Worm (Caenorhabditis elegans) whole organism, mixed stage, embryonic: ENCODE measurements around the gene F47B7.3.

ENCODE experiments used
- M03D4.4 ChIP-seq: sonication (generic microtip); optimal IDR thresholded peaks from 2 replicates; lab custom pipeline; 2017; ENCODE audit warnings: mild to moderate bottlenecking, missing genetic modification characterization, missing compliant biosample characterization
- blmp-1 ChIP-seq: fragments of 150-350 bp; optimal IDR thresholded peaks from 2 replicates; lab custom pipeline; 2014; ENCODE audit warnings: missing biosample characterization, missing genetic modification characterization
- ces-1 ChIP-seq: fragments of 150-350 bp; optimal IDR thresholded peaks from 2 replicates; lab custom pipeline; 2014; ENCODE audit warnings: missing biosample characterization, missing genetic modification reagents, missing genetic modification characterization
- cnd-1 ChIP-seq: fragments of 200-800 bp; sonication (Bioruptor generic); optimal IDR thresholded peaks from 2 replicates; lab custom pipeline; 2018; ENCODE audit warnings: mild to moderate bottlenecking, missing genetic modification characterization, missing compliant biosample characterization
- drap-1 ChIP-seq: fragments of 200-800 bp; sonication (Bioruptor generic); optimal IDR thresholded peaks from 3 replicates; lab custom pipeline; 2018; ENCODE audit warnings: mild to moderate bottlenecking, missing genetic modification characterization, missing compliant biosample characterization
- elt-1 ChIP-seq: sonication (generic microtip); optimal IDR thresholded peaks from 2 replicates; lab custom pipeline; 2017; ENCODE audit warnings: missing genetic modification characterization, mild to moderate bottlenecking, missing compliant biosample characterization, antibody characterized with exemption, moderate library complexity, borderline replicate concordance; ENCODE audit not compliant: insufficient read depth
- elt-3 ChIP-seq: fragments of 150-350 bp; optimal IDR thresholded peaks from 2 replicates; lab custom pipeline; 2014; ENCODE audit warnings: missing biosample characterization, missing genetic modification characterization
- flh-1 ChIP-seq: fragments of 200-800 bp; sonication (Bioruptor generic); optimal IDR thresholded peaks from 2 replicates; lab custom pipeline; 2018; ENCODE audit warnings: mild to moderate bottlenecking, missing genetic modification characterization, moderate library complexity, missing compliant biosample characterization
- ham-2 ChIP-seq: fragments of 200-800 bp; sonication (Bioruptor generic); optimal IDR thresholded peaks from 2 replicates; lab custom pipeline; 2018; ENCODE audit warnings: mild to moderate bottlenecking, missing genetic modification characterization, missing compliant biosample characterization
- hlh-1 ChIP-seq: fragments of 150-350 bp; optimal IDR thresholded peaks from 2 replicates; lab custom pipeline; 2014; ENCODE audit warnings: missing biosample characterization, missing genetic modification reagents, missing genetic modification characterization
- lin-13 ChIP-seq: fragments of 150-350 bp; optimal IDR thresholded peaks from 2 replicates; lab custom pipeline; 2014; ENCODE audit warnings: missing biosample characterization, missing genetic modification characterization
- lin-32 ChIP-seq: fragments of 200-800 bp; sonication (Bioruptor generic); optimal IDR thresholded peaks from 2 replicates; lab custom pipeline; 2018; ENCODE audit warnings: mild to moderate bottlenecking, missing genetic modification characterization, missing compliant biosample characterization
- lsy-2 ChIP-seq: fragments of 150-350 bp; optimal IDR thresholded peaks from 2 replicates; lab custom pipeline; 2014; ENCODE audit warnings: missing biosample characterization, missing genetic modification characterization
- mab-5 ChIP-seq: fragments of 150-350 bp; optimal IDR thresholded peaks from 2 replicates; lab custom pipeline; 2014; ENCODE audit warnings: missing biosample characterization, missing genetic modification characterization
- mep-1 ChIP-seq: fragments of 150-350 bp; optimal IDR thresholded peaks from 2 replicates; lab custom pipeline; 2017; ENCODE audit warnings: missing biosample characterization, missing genetic modification reagents, missing genetic modification characterization, inconsistent platforms
- mls-2 ChIP-seq: sonication (generic microtip); optimal IDR thresholded peaks from 2 replicates; lab custom pipeline; 2016; ENCODE audit warnings: mild to moderate bottlenecking, missing genetic modification characterization, moderate library complexity, missing compliant biosample characterization
- nhr-2 ChIP-seq: fragments of 150-350 bp; optimal IDR thresholded peaks from 2 replicates; lab custom pipeline; 2014; ENCODE audit warnings: missing biosample characterization, missing genetic modification characterization
- nhr-237 ChIP-seq: fragments of 150-350 bp; optimal IDR thresholded peaks from 2 replicates; lab custom pipeline; 2014; ENCODE audit warnings: missing biosample characterization, missing genetic modification characterization
- nhr-76 ChIP-seq: sonication (generic microtip); optimal IDR thresholded peaks from 2 replicates; lab custom pipeline; 2017; ENCODE audit warnings: missing biosample characterization, missing genetic modification characterization
- pha-4 ChIP-seq: fragments of 150-350 bp; optimal IDR thresholded peaks from 2 replicates; lab custom pipeline; 2018; ENCODE audit warnings: missing biosample characterization, missing genetic modification reagents, missing genetic modification characterization
- sem-2 ChIP-seq: fragments of 200-800 bp; sonication (Bioruptor generic); optimal IDR thresholded peaks from 2 replicates; lab custom pipeline; 2018; ENCODE audit warnings: mild to moderate bottlenecking, missing genetic modification characterization, missing compliant biosample characterization
- snpc-4 ChIP-seq: fragments of 150-350 bp; optimal IDR thresholded peaks from 2 replicates; lab custom pipeline; 2014; ENCODE audit warnings: missing biosample characterization, missing genetic modification characterization
- sptf-1 ChIP-seq: sonication (generic microtip); optimal IDR thresholded peaks from 2 replicates; lab custom pipeline; 2017; ENCODE audit warnings: mild to moderate bottlenecking, missing genetic modification characterization, moderate library complexity, missing compliant biosample characterization
- tbx-8 ChIP-seq: fragments of 200-800 bp; sonication (Bioruptor generic); optimal IDR thresholded peaks from 2 replicates; lab custom pipeline; 2018; ENCODE audit warnings: mild to moderate bottlenecking, missing genetic modification characterization, moderate library complexity, missing compliant biosample characterization
- unc-120 ChIP-seq: sonication (generic microtip); optimal IDR thresholded peaks from 2 replicates; lab custom pipeline; 2017; ENCODE audit warnings: missing genetic modification characterization, missing compliant biosample characterization; ENCODE audit not compliant: poor library complexity, severe bottlenecking
- unc-39 ChIP-seq: fragments of 150-350 bp; optimal IDR thresholded peaks from 2 replicates; lab custom pipeline; 2014; ENCODE audit warnings: missing biosample characterization, missing genetic modification characterization
- unc-62 ChIP-seq: fragments of 150-350 bp; optimal IDR thresholded peaks from 2 replicates; lab custom pipeline; 2014; ENCODE audit warnings: missing biosample characterization, missing genetic modification reagents, missing genetic modification characterization
- zip-8 ChIP-seq: fragments of 150-350 bp; optimal IDR thresholded peaks from 2 replicates; lab custom pipeline; 2014; ENCODE audit warnings: missing biosample characterization, missing genetic modification characterization
- ztf-11 ChIP-seq: fragments of 150-350 bp; optimal IDR thresholded peaks from 2 replicates; lab custom pipeline; 2014; ENCODE audit warnings: missing biosample characterization, missing genetic modification characterization

The F47B7.3 gene

DNA sequence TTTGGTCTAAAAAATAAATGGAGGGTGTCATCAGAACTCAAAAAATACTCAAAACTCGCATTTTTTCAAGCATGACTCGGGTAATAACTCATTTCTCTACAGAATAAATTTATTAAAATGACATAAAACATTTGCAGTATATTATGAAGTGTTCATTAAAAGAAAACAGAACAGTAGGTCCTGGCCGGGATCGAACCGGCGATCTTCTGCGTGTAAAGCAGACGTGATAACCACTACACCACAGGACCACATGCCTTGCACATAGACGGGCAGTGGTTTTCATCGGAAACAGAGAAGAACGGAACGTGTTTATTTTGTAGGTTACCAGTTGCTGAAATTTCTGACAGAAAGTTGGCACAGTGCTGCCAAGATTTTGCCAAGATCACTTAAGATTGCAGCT, 29.2 kb upstream of the F47B7.3 start:
- TF ChIP-seq ztf-11 (tag; lab: Kevin White, UChicago) (no peak), blmp-1 (no peak), mep-1 (tag; lab: Kevin White, UChicago) (no peak), mab-5 (tag; lab: Kevin White, UChicago) (no peak), M03D4.4 (tag; lab: Kevin White, UChicago) (no peak), pha-4 (tag; lab: Kevin White, UChicago) (no peak), lin-13 (no peak), unc-120 (tag; lab: Kevin White, UChicago) (no peak), elt-1 (no peak), nhr-2 (tag; lab: Kevin White, UChicago) (no peak), tbx-8 (GFP tag; lab: Kevin White, UChicago) (no peak), mls-2 (tag; lab: Kevin White, UChicago) (no peak), lin-32 (GFP tag; lab: Kevin White, UChicago) (no peak), sptf-1 (no peak), sem-2 (GFP tag; lab: Kevin White, UChicago) (no peak), nhr-237 (tag; lab: Kevin White, UChicago) (no peak), flh-1 (GFP tag; lab: Kevin White, UChicago) (no peak), nhr-76 (tag; lab: Kevin White, UChicago) (no peak), ces-1 (GFP tag; lab: Kevin White, UChicago) (no peak)

ce11 chrX:3792715-3793114, 28.5 kb upstream of the F47B7.3 start, which contains the start of gene idpp-5:
Gene idpp-5 (minus strand): TSS chrX:3792815.
- no peak for TF ChIP-seq unc-39

DNA sequence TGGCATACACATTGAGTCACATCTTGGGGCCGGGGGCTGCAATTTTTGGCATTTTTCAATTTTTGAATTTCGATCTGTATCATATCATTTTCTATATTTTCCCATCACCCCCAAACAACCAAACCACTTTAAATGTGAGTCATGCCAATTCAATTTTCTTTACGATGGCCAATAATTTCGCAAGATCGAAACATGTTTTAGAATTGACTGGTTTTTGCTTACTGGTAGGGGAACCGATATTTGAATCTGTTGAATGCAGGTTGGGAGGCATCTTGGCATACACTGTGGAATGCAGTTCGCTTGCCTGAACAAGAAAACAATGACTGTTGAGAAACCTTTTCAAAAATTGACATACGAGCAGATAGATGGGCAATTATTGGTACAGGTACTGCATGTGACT, 26.9 kb upstream of the F47B7.3 start:
- no peak for TF ChIP-seq unc-39
- no peak for TF ChIP-seq ham-2 (GFP tag; lab: Kevin White, UChicago)
- no peak for TF ChIP-seq elt-3 (tag; lab: Kevin White, UChicago)
- no peak for TF ChIP-seq nhr-76 (tag; lab: Kevin White, UChicago)
- no peak for TF ChIP-seq cnd-1 (tag; lab: Kevin White, UChicago)
- TF ChIP-seq tbx-8 (GFP tag; lab: Kevin White, UChicago) = no peak
- no peak for TF ChIP-seq nhr-2 (tag; lab: Kevin White, UChicago)
- TF ChIP-seq snpc-4 = no peak
- no peak for TF ChIP-seq pha-4 (tag; lab: Kevin White, UChicago)
- TF ChIP-seq hlh-1 = no peak
- TF ChIP-seq mls-2 (tag; lab: Kevin White, UChicago) = no peak
- no peak for TF ChIP-seq lsy-2
- no peak for TF ChIP-seq M03D4.4 (tag; lab: Kevin White, UChicago)
- no peak for TF ChIP-seq unc-120 (tag; lab: Kevin White, UChicago)
- TF ChIP-seq ces-1 (GFP tag; lab: Kevin White, UChicago) = no peak
- TF ChIP-seq lin-13 = no peak
- TF ChIP-seq zip-8 (tag; lab: Kevin White, UChicago) = no peak
- no peak for TF ChIP-seq lin-32 (GFP tag; lab: Kevin White, UChicago)
- no peak for TF ChIP-seq unc-62 (GFP tag; lab: Kevin White, UChicago)
- no peak for TF ChIP-seq nhr-237 (tag; lab: Kevin White, UChicago)

DNA sequence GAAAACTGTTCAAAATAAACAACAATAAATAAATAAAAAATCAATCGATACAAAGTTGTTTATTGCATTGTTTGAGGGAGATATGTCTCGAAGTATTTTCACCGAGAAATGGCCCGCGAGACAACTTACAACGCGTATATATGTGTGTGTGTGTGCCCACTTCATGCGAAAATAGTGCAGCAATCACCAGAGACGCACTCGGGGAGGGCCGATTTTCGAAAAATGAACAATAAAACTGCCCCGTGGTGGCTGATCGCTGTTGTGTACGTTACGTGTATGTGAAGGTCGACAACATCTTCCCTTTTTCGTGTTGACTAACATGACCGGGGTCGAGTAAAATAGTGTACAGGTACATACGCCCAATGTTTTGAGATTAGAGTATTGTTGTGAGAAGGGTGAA, 24.3 kb upstream of the F47B7.3 start:
- TF ChIP-seq cnd-1 (tag; lab: Kevin White, UChicago) = no peak
- TF ChIP-seq nhr-237 (tag; lab: Kevin White, UChicago) = peak; percentile 13
- no peak for TF ChIP-seq unc-39

DNA sequence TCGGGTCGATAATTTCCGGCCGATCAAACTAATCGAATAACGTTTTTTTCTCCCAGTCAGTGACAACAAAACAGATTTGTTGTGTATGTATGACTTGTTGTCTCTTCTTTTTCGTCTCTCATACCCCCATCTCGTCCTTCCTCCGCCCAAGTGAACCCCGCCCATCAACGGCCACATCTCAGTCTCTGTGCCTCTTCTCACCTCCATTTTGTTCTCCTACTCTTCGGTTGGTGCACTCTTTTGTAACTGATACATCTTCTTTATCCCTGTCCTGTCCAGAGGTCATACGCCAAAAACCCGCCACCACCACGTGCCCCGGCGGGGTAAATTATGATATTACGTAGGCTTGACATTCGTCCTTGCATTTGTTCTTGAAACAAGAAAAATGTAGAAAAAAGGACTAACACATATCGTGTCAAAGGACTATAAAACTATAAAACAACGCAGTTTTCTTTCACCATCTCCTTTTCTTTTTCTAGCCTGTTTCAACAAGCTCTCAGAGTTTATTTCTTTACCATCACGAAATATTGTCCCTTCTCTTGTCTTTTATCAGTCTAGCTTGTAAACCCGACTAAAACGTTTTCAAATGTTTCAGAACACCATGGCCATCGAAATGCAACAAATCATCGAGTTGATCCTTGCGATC, 23.4 kb upstream of the F47B7.3 start, which contains the start of gene pmpl-1:
TSS of gene pmpl-1 (plus strand) at position 596 of the 646 bp plus-strand sequence.
- TF ChIP-seq hlh-1 = peak; percentile 8
- TF ChIP-seq flh-1 (GFP tag; lab: Kevin White, UChicago) = no peak
- TF ChIP-seq ham-2 (GFP tag; lab: Kevin White, UChicago) = peak; percentile 1
- peak; percentile 49 for TF ChIP-seq unc-120 (tag; lab: Kevin White, UChicago)
- TF ChIP-seq drap-1 (GFP tag; lab: Kevin White, UChicago) = no peak
- TF ChIP-seq elt-3 (tag; lab: Kevin White, UChicago) = no peak
- peak; percentile 60 for TF ChIP-seq nhr-2 (tag; lab: Kevin White, UChicago)
- peak; percentile 69 for TF ChIP-seq unc-62 (GFP tag; lab: Kevin White, UChicago)
- TF ChIP-seq sptf-1 = peak; percentile 41
